Worm (Caenorhabditis elegans) whole organism, L4 larva: Measurements from ENCODE around the gene fipr-1.

Experiments used
- F26F4.8 ChIP-seq: fragments of 200-800 bp; sonication (Bioruptor generic); conservative IDR thresholded peaks from 2 replicates; pipeline ENCODE4 v1.3.6; 2022; ENCODE audit warnings: missing genetic modification characterization, missing compliant biosample characterization
- F44E2.7 ChIP-seq: fragments of 200-800 bp; sonication (Bioruptor generic); IDR thresholded peaks from 2 replicates; pipeline ENCODE4 v2.1.2; 2022; ENCODE audit warnings: missing genetic modification characterization, missing compliant biosample characterization
- F49E8.2 ChIP-seq: sonication (generic microtip); optimal IDR thresholded peaks from 2 replicates; lab custom pipeline; 2016; ENCODE audit warnings: missing compliant biosample characterization, mild to moderate bottlenecking, missing genetic modification characterization, borderline replicate concordance
- R02D3.7 ChIP-seq: fragments of 150-350 bp; sonication (generic microtip); optimal IDR thresholded peaks from 3 replicates; lab custom pipeline; 2014; ENCODE audit warnings: missing biosample characterization, missing genetic modification characterization
- T20F7.1 ChIP-seq: fragments of 200-800 bp; sonication (Bioruptor generic); optimal IDR thresholded peaks from 2 replicates; lab custom pipeline; 2018; ENCODE audit warnings: mild to moderate bottlenecking, missing genetic modification characterization, missing compliant biosample characterization
- ZK337.2 ChIP-seq: fragments of 200-800 bp; sonication (Bioruptor generic); IDR thresholded peaks from 2 replicates; pipeline ENCODE4 v1.3.6; 2022; ENCODE audit warnings: missing genetic modification reagents, missing genetic modification characterization, missing compliant biosample characterization
- aha-1 ChIP-seq: fragments of 150-350 bp; peaks from one replicate; lab custom pipeline; 2014; ENCODE audit warnings: missing biosample characterization, missing genetic modification characterization
- ama-1 ChIP-seq: fragments of 150-350 bp; optimal IDR thresholded peaks from 2 replicates; lab custom pipeline; 2014; ENCODE audit warnings: inconsistent platforms, mixed read lengths
- ceh-20 ChIP-seq: fragments of 200-800 bp; sonication (Bioruptor generic); IDR thresholded peaks from 2 replicates; pipeline ENCODE4 v1.3.6; 2022; ENCODE audit warnings: missing genetic modification reagents, missing genetic modification characterization, missing compliant biosample characterization
- ceh-62 ChIP-seq: sonication (generic microtip); optimal IDR thresholded peaks from 2 replicates; lab custom pipeline; 2017; ENCODE audit warnings: missing biosample characterization, missing genetic modification characterization
- ces-1 ChIP-seq: fragments of 150-350 bp; sonication (generic microtip); optimal IDR thresholded peaks from 4 replicates; lab custom pipeline; 2014; ENCODE audit warnings: missing biosample characterization, missing genetic modification reagents, missing genetic modification characterization
- ctbp-1 ChIP-seq: fragments of 200-800 bp; sonication (Bioruptor generic); IDR thresholded peaks from 2 replicates; pipeline ENCODE4 v1.3.6; 2022; ENCODE audit warnings: missing genetic modification reagents, missing genetic modification characterization, missing compliant biosample characterization
- daf-8 ChIP-seq: fragments of 200-800 bp; sonication (Bioruptor generic); IDR thresholded peaks from 2 replicates; pipeline ENCODE4 v1.3.6; 2022; ENCODE audit warnings: missing genetic modification characterization, missing compliant biosample characterization
- dmd-8 ChIP-seq: fragments of 200-800 bp; sonication (Bioruptor generic); IDR thresholded peaks from 2 replicates; pipeline ENCODE4 v1.3.6; 2022; ENCODE audit warnings: missing genetic modification characterization, missing compliant biosample characterization
- duxl-1 ChIP-seq: sonication (generic microtip); optimal IDR thresholded peaks from 2 replicates; lab custom pipeline; 2016; ENCODE audit warnings: mild to moderate bottlenecking, missing genetic modification characterization, moderate library complexity, missing compliant biosample characterization; ENCODE audit not compliant: poor library complexity
- egl-27 ChIP-seq: sonication (generic microtip); optimal IDR thresholded peaks from 3 replicates; lab custom pipeline; 2017; ENCODE audit warnings: missing biosample characterization, missing genetic modification reagents, missing genetic modification characterization
- fos-1 ChIP-seq: fragments of 150-350 bp; optimal IDR thresholded peaks from 2 replicates; lab custom pipeline; 2014; ENCODE audit warnings: missing biosample characterization, missing genetic modification characterization
- lin-13 ChIP-seq: fragments of 150-350 bp; optimal IDR thresholded peaks from 2 replicates; lab custom pipeline; 2014; ENCODE audit warnings: missing biosample characterization, missing genetic modification reagents, missing genetic modification characterization
- lin-15B ChIP-seq: fragments of 150-350 bp; sonication (generic microtip); optimal IDR thresholded peaks from 3 replicates; lab custom pipeline; 2014; ENCODE audit warnings: missing biosample characterization, missing genetic modification characterization
- madf-5 ChIP-seq, 2 experiments: fragments of 200-800 bp; sonication (Bioruptor generic); IDR thresholded peaks; 2 replicates each; pipeline ENCODE4 v1.3.6; 2022; ENCODE audit warnings: missing compliant biosample characterization in 2 of 2, missing genetic modification characterization in 2 of 2
- mdl-1 ChIP-seq, 2 experiments: fragments of 150-350 bp in 1 of 2; sonication (generic microtip) in 1 of 2; optimal IDR thresholded peaks; 2 replicates each; lab custom pipeline; 2014 to 2017; ENCODE audit warnings: missing biosample characterization in 2 of 2, missing genetic modification characterization in 2 of 2
- mdt-29 ChIP-seq: fragments of 200-800 bp; sonication (Bioruptor generic); IDR thresholded peaks from 2 replicates; pipeline ENCODE4 v1.3.6; 2022; ENCODE audit warnings: missing genetic modification reagents, missing genetic modification characterization, missing compliant biosample characterization
- mep-1 ChIP-seq: fragments of 150-350 bp; sonication (generic microtip); optimal IDR thresholded peaks from 3 replicates; lab custom pipeline; 2014; ENCODE audit warnings: missing biosample characterization, missing genetic modification characterization
- mxl-2 ChIP-seq: fragments of 200-800 bp; sonication (Bioruptor generic); conservative IDR thresholded peaks from 2 replicates; pipeline ENCODE4 v1.3.6; 2022; ENCODE audit warnings: missing genetic modification reagents, missing genetic modification characterization, missing compliant biosample characterization
- nhr-111 ChIP-seq: fragments of 200-800 bp; sonication (Bioruptor generic); optimal IDR thresholded peaks from 2 replicates; lab custom pipeline; 2018; ENCODE audit warnings: mild to moderate bottlenecking, missing genetic modification characterization, missing compliant biosample characterization
- nhr-25 ChIP-seq: sonication (generic microtip); optimal IDR thresholded peaks from 2 replicates; lab custom pipeline; 2017; ENCODE audit warnings: missing genetic modification characterization, mild to moderate bottlenecking, missing compliant biosample characterization, antibody characterized with exemption, moderate library complexity, borderline replicate concordance; ENCODE audit not compliant: insufficient read depth
- nhr-28 ChIP-seq: fragments of 150-350 bp; optimal IDR thresholded peaks from 2 replicates; lab custom pipeline; 2014; ENCODE audit warnings: missing biosample characterization, missing genetic modification characterization
- nhr-41 ChIP-seq: fragments of 200-800 bp; sonication (Bioruptor generic); IDR thresholded peaks from 2 replicates; pipeline ENCODE4 v1.3.6; 2022; ENCODE audit warnings: missing genetic modification reagents, missing genetic modification characterization, missing compliant biosample characterization
- nhr-42 ChIP-seq: fragments of 200-800 bp; sonication (Bioruptor generic); IDR thresholded peaks from 2 replicates; pipeline ENCODE4 v1.3.6; 2022; ENCODE audit warnings: missing genetic modification characterization, missing compliant biosample characterization
- nhr-48 ChIP-seq: sonication (generic microtip); optimal IDR thresholded peaks from 2 replicates; lab custom pipeline; 2016; ENCODE audit warnings: mild to moderate bottlenecking, missing genetic modification characterization, missing compliant biosample characterization
- nhr-6 ChIP-seq: fragments of 150-350 bp; optimal IDR thresholded peaks from 2 replicates; lab custom pipeline; 2014; ENCODE audit warnings: missing biosample characterization, missing genetic modification characterization
- nhr-77 ChIP-seq: fragments of 150-350 bp; optimal IDR thresholded peaks from 2 replicates; lab custom pipeline; 2014; ENCODE audit warnings: missing biosample characterization, missing genetic modification characterization
- saeg-2 ChIP-seq: fragments of 200-800 bp; sonication (Bioruptor generic); IDR thresholded peaks from 2 replicates; pipeline ENCODE4 v1.3.6; 2022; ENCODE audit warnings: missing genetic modification reagents, missing genetic modification characterization, missing compliant biosample characterization
- snpc-1.2 ChIP-seq: fragments of 200-800 bp; sonication (Bioruptor generic); IDR thresholded peaks from 2 replicates; pipeline ENCODE4 v1.3.6; 2022; ENCODE audit warnings: missing genetic modification reagents, missing genetic modification characterization, missing compliant biosample characterization
- tra-1 ChIP-seq: fragments of 200-800 bp; sonication (Bioruptor generic); IDR thresholded peaks from 2 replicates; pipeline ENCODE4 v1.3.6; 2022; ENCODE audit warnings: missing genetic modification reagents, missing genetic modification characterization, missing compliant biosample characterization
- unc-130 ChIP-seq: sonication (generic microtip); optimal IDR thresholded peaks from 2 replicates; lab custom pipeline; 2016; ENCODE audit warnings: missing genetic modification reagents, missing genetic modification characterization, missing compliant biosample characterization
- unc-39 ChIP-seq: sonication (generic microtip); optimal IDR thresholded peaks from 2 replicates; lab custom pipeline; 2017; ENCODE audit warnings: missing biosample characterization, missing genetic modification characterization
- unc-62 ChIP-seq, 3 experiments: fragments of 150-350 bp in 1 of 3; sonication (generic microtip); optimal IDR thresholded peaks in 2 of 3; peaks in 1 of 3; 1 replicate in 1 of 3; 2 replicates in 2 of 3; lab custom pipeline; 2014 to 2017; ENCODE audit warnings: missing biosample characterization in 3 of 3, missing genetic modification characterization in 3 of 3, missing genetic modification reagents in 3 of 3, missing genotype in 1 of 3
- vab-7 ChIP-seq: fragments of 200-800 bp; sonication (Bioruptor generic); IDR thresholded peaks from 2 replicates; pipeline ENCODE4 v1.3.6; 2022; ENCODE audit warnings: missing genetic modification reagents, missing genetic modification characterization, missing compliant biosample characterization
- zag-1 ChIP-seq: fragments of 150-350 bp; optimal IDR thresholded peaks from 2 replicates; lab custom pipeline; 2014; ENCODE audit warnings: missing biosample characterization, missing genetic modification characterization
- zfp-2 ChIP-seq: sonication (generic microtip); optimal IDR thresholded peaks from 2 replicates; lab custom pipeline; 2016; ENCODE audit warnings: mild to moderate bottlenecking, missing genetic modification characterization, missing compliant biosample characterization
- ztf-7 ChIP-seq: fragments of 150-350 bp; optimal IDR thresholded peaks from 2 replicates; lab custom pipeline; 2014; ENCODE audit warnings: missing biosample characterization, missing genetic modification characterization

The fipr-1 gene

ce11 chrV:12371386-12371785 is 9.8 kb upstream of the fipr-1 start, which contains the start of gene F23H12.7:
Gene F23H12.7, plus strand, starts transcription at chrV:12371686.
- TF ChIP-seq nhr-42 (GFP tag; lab: Robert Waterston, UW) (no peak), unc-62 (GFP tag; optimal IDR thresholded peaks at IDR 0.05 in 1 of 2; lab: Kevin White, UChicago) (peak in 1 of 2 experiments; percentile 1), unc-62 (tag; optimal IDR thresholded peaks at IDR 0.05; lab: Kevin White, UChicago) (no peak)

- TF ChIP-seq duxl-1 (no peak), mdt-29 (no peak), aha-1 (no peak), zfp-2 (tag; lab: Kevin White, UChicago) (no peak), ctbp-1 (GFP tag; lab: Robert Waterston, UW) (no peak), lin-13 (GFP tag; lab: Kevin White, UChicago) (no peak), unc-39 (no peak), unc-130 (GFP tag; lab: Kevin White, UChicago) (no peak), F44E2.7 (no peak), madf-5 (GFP tag; IDR thresholded peaks at IDR 0.05; lab: Robert Waterston, UW) (no peak), nhr-42 (GFP tag; lab: Robert Waterston, UW) (no peak), T20F7.1 (no peak), nhr-111 (GFP tag; lab: Kevin White, UChicago) (no peak)
- TF ChIP-seq, all 104 proteins: peak for 0
These were observed 7.9 kb upstream of the fipr-1 start, which contains the start of gene gcy-13 for ce11 chrV:12369437-12369836. Gene gcy-13, minus strand, starts transcription at chrV:12369537.

- TF ChIP-seq nhr-41 (GFP tag; lab: Robert Waterston, UW) = no peak
- TF ChIP-seq ceh-62 (tag; lab: Kevin White, UChicago) = no peak
- no peak for TF ChIP-seq nhr-6
- no peak for TF ChIP-seq F49E8.2 (tag; lab: Kevin White, UChicago)
- TF ChIP-seq vab-7 (GFP tag; lab: Robert Waterston, UW) = no peak
- no peak for TF ChIP-seq tra-1 (GFP tag; lab: Robert Waterston, UW)
- TF ChIP-seq zag-1 = no peak
- no peak for TF ChIP-seq R02D3.7
These were observed 3.6 kb upstream of the fipr-1 start, which contains the start of gene fipr-2 for ce11 chrV:12365104-12365503. Gene fipr-2, plus strand, starts transcription at chrV:12365348.

ce11 chrV:12358347-12358746 is 3.2 kb downstream of the fipr-1 start, which contains the start of gene F23H12.5:
Gene F23H12.5, plus strand, starts transcription at chrV:12358647.
- TF ChIP-seq ces-1 (GFP tag; lab: Kevin White, UChicago) (no peak), nhr-28 (tag; lab: Kevin White, UChicago) (no peak)

ce11 chrV:12357632-12358031 is 3.9 kb downstream of the fipr-1 start:
- TF ChIP-seq nhr-48 (tag; lab: Kevin White, UChicago) = no peak
- TF ChIP-seq fos-1 (tag; lab: Kevin White, UChicago) = no peak
- TF ChIP-seq nhr-111 (GFP tag; lab: Kevin White, UChicago) = no peak
- TF ChIP-seq ZK337.2 (GFP tag; lab: Robert Waterston, UW) = no peak
- TF ChIP-seq ceh-20 = no peak

- TF ChIP-seq dmd-8 (GFP tag; lab: Robert Waterston, UW) (no peak), egl-27 (tag; lab: Kevin White, UChicago) (no peak), daf-8 (GFP tag; lab: Robert Waterston, UW) (no peak), nhr-25 (no peak), madf-5 (GFP tag; IDR thresholded peaks at IDR 0.05; lab: Robert Waterston, UW) (no peak), nhr-77 (tag; lab: Kevin White, UChicago) (no peak), F26F4.8 (GFP tag; lab: Robert Waterston, UW) (no peak), saeg-2 (GFP tag; lab: Robert Waterston, UW) (no peak), snpc-1.2 (GFP tag; lab: Robert Waterston, UW) (no peak), ama-1 (lab: Kevin White, UChicago) (peak; percentile 41), mxl-2 (GFP tag; lab: Robert Waterston, UW) (no peak), nhr-28 (tag; lab: Kevin White, UChicago) (peak; percentile 43), ztf-7 (tag; lab: Kevin White, UChicago) (no peak), lin-15B (no peak), mdl-1 (tag; optimal IDR thresholded peaks at IDR 0.05; lab: Kevin White, UChicago) (no peak), mep-1 (tag; lab: Kevin White, UChicago) (no peak)
These were observed 7.2 kb downstream of the fipr-1 start for ce11 chrV:12354193-12354830.
